Fruit fly (Drosophila melanogaster) whole organism, wandering third instar larva: ENCODE results near the gene Cpr65Ay.

ENCODE experiments used
- Abd-B ChIP-seq: fragments of >200 bp; optimal IDR thresholded peaks from 2 replicates; lab custom pipeline; 2017; ENCODE audit warnings: missing biosample characterization, missing genetic modification characterization
- Dfd ChIP-seq: fragments of >200 bp; optimal IDR thresholded peaks from 2 replicates; lab custom pipeline; 2017; ENCODE audit warnings: missing biosample characterization, missing genetic modification characterization
- Hr78 ChIP-seq: fragments of >200 bp; optimal IDR thresholded peaks from 2 replicates; lab custom pipeline; 2017; ENCODE audit warnings: missing biosample characterization, missing genetic modification characterization
- Myc ChIP-seq: fragments of >200 bp; optimal IDR thresholded peaks from 2 replicates; lab custom pipeline; 2017
- OdsH ChIP-seq: fragments of 200-800 bp; sonication (Bioruptor generic); optimal IDR thresholded peaks from 2 replicates; lab custom pipeline; 2016; ENCODE audit warnings: missing biosample characterization, mild to moderate bottlenecking, missing genetic modification characterization
- Rel ChIP-seq, 2 experiments: fragments of 200-800 bp; sonication (Bioruptor generic) in 1 of 2; optimal IDR thresholded peaks; 2 replicates in 1 of 2; 3 replicates in 1 of 2; lab custom pipeline; 2016 to 2019; ENCODE audit warnings: mild to moderate bottlenecking in 2 of 2, missing biosample characterization in 2 of 2, missing genetic modification characterization in 2 of 2, moderate library complexity in 1 of 2
- Sp1 ChIP-seq: fragments of 200-800 bp; sonication (Bioruptor generic); optimal IDR thresholded peaks from 3 replicates; lab custom pipeline; 2019; ENCODE audit warnings: missing biosample characterization, mild to moderate bottlenecking, missing genetic modification characterization, moderate library complexity
- brk ChIP-seq: fragments of 200-800 bp; sonication (Bioruptor generic); optimal IDR thresholded peaks from 2 replicates; lab custom pipeline; 2016; ENCODE audit warnings: missing biosample characterization, mild to moderate bottlenecking, missing genetic modification characterization
- dmrt93B ChIP-seq: fragments of 200-800 bp; sonication (Bioruptor generic); optimal IDR thresholded peaks from 2 replicates; lab custom pipeline; 2018; ENCODE audit warnings: missing biosample characterization, mild to moderate bottlenecking, missing genetic modification characterization
- fru ChIP-seq: fragments of 200-800 bp; sonication (Bioruptor generic); optimal IDR thresholded peaks from 3 replicates; lab custom pipeline; 2016; ENCODE audit warnings: missing biosample characterization, mild to moderate bottlenecking, missing genetic modification characterization
- lola ChIP-seq: fragments of >200 bp; optimal IDR thresholded peaks from 2 replicates; lab custom pipeline; 2017; ENCODE audit warnings: missing biosample characterization, missing genetic modification characterization
- psq ChIP-seq: fragments of 200-800 bp; sonication (Bioruptor generic); optimal IDR thresholded peaks from 3 replicates; lab custom pipeline; 2017; ENCODE audit warnings: missing biosample characterization, mild to moderate bottlenecking, missing genetic modification characterization, moderate library complexity
- rgr ChIP-seq: fragments of 200-800 bp; sonication (Bioruptor generic); optimal IDR thresholded peaks from 3 replicates; lab custom pipeline; 2016; ENCODE audit warnings: missing biosample characterization, mild to moderate bottlenecking, missing genetic modification characterization
- usp ChIP-seq: fragments of >200 bp; optimal IDR thresholded peaks from 2 replicates; lab custom pipeline; 2017; ENCODE audit warnings: missing biosample characterization, missing genetic modification characterization

DNA sequence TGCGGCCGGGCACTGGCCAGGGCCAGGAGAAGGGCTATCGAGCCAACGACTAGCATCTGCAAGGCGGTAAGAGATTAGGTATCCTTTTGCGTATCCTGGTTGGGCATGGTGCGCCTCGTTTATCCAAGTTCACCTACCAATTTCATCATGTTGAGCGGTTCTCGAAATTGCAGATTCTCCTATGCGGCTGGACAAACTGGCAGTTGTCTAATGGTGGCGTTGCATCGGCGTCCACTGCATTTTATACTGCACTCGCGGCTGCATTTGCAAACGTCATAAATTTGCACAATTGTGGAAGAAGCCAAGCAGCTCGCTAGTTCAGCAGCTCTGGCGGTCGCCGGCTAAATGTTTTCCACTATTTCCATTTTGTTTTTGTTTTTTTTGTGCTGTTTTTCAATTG, 5.9 kb downstream of the Cpr65Ay start, which contains the start of gene Acp65Aa:
- TF ChIP-seq Hr78 (GFP tag; lab: Kevin White, UChicago) (no peak), Dfd (GFP tag; lab: Kevin White, UChicago) (no peak), psq (no peak), Myc (lab: Kevin White, UChicago) (no peak), lola (GFP tag; lab: Kevin White, UChicago) (no peak), dmrt93B (no peak), fru (GFP tag; lab: Kevin White, UChicago) (no peak), usp (GFP tag; lab: Kevin White, UChicago) (no peak), Abd-B (GFP tag; lab: Kevin White, UChicago) (no peak), Sp1 (GFP tag; lab: Kevin White, UChicago) (no peak), brk (GFP tag; lab: Kevin White, UChicago) (no peak), rgr (GFP tag; lab: Kevin White, UChicago) (no peak), OdsH (GFP tag; lab: Kevin White, UChicago) (no peak), Rel (GFP tag; optimal IDR thresholded peaks at IDR 0.05; lab: Kevin White, UChicago) (no peak), Rel (tag; optimal IDR thresholded peaks at IDR 0.05; lab: Kevin White, UChicago) (no peak)
